Worm (Caenorhabditis elegans) whole organism, L1 larva: ENCODE measurements around the gene trim-21.

Source experiments
- C34B4.2 ChIP-seq: sonication (generic microtip); optimal IDR thresholded peaks from 2 replicates; lab custom pipeline; 2017; ENCODE audit warnings: mild to moderate bottlenecking, missing genetic modification characterization, missing compliant biosample characterization
- ama-1 ChIP-seq: fragments of 150-350 bp; optimal IDR thresholded peaks from 2 replicates; lab custom pipeline; 2014
- blmp-1 ChIP-seq: fragments of 150-350 bp; optimal IDR thresholded peaks from 2 replicates; lab custom pipeline; 2014; ENCODE audit warnings: missing biosample characterization, missing genetic modification characterization
- dpl-1 ChIP-seq, 3 experiments: fragments of 150-350 bp in 2 of 3; sonication (generic microtip) in 1 of 3; optimal IDR thresholded peaks; 2 replicates each; lab custom pipeline; 2014 to 2017; ENCODE audit warnings: missing biosample characterization in 3 of 3, missing genetic modification characterization in 3 of 3, missing genetic modification reagents in 3 of 3
- fkh-4 ChIP-seq: sonication (generic microtip); optimal IDR thresholded peaks from 2 replicates; lab custom pipeline; 2016; ENCODE audit warnings: missing compliant biosample characterization, missing genetic modification characterization, borderline replicate concordance
- fos-1 ChIP-seq: fragments of 150-350 bp; optimal IDR thresholded peaks from 2 replicates; lab custom pipeline; 2014; ENCODE audit warnings: missing biosample characterization, missing genetic modification characterization
- lin-15B ChIP-seq: fragments of 150-350 bp; sonication (generic microtip); optimal IDR thresholded peaks from 3 replicates; lab custom pipeline; 2014; ENCODE audit warnings: missing biosample characterization, missing genetic modification characterization
- mdl-1 ChIP-seq, 2 experiments: fragments of 150-350 bp; optimal IDR thresholded peaks; 2 replicates each; lab custom pipeline; 2014 to 2017; ENCODE audit warnings: missing biosample characterization in 2 of 2, missing genetic modification characterization in 2 of 2, inconsistent platforms in 1 of 2
- nhr-28 ChIP-seq: fragments of 150-350 bp; optimal IDR thresholded peaks from 2 replicates; lab custom pipeline; 2014; ENCODE audit warnings: missing biosample characterization, missing genetic modification characterization
- nhr-85 ChIP-seq: sonication (generic microtip); peaks from one replicate; lab custom pipeline; 2016; ENCODE audit warnings: missing genetic modification characterization, inconsistent platforms, missing compliant biosample characterization
- pax-3 ChIP-seq: fragments of 200-800 bp; sonication (Bioruptor generic); optimal IDR thresholded peaks from 2 replicates; lab custom pipeline; 2018; ENCODE audit warnings: mild to moderate bottlenecking, missing genetic modification characterization, moderate library complexity, missing compliant biosample characterization
- unc-30 ChIP-seq: sonication (generic microtip); optimal IDR thresholded peaks from 2 replicates; lab custom pipeline; 2017; ENCODE audit warnings: missing biosample characterization, missing genetic modification characterization
- ztf-11 ChIP-seq, 2 experiments: sonication (generic microtip); optimal IDR thresholded peaks; 2 replicates each; lab custom pipeline; 2016 to 2017; ENCODE audit warnings: missing genetic modification characterization in 2 of 2, missing biosample characterization in 1 of 2, missing compliant biosample characterization in 1 of 2

The trim-21 gene

DNA sequence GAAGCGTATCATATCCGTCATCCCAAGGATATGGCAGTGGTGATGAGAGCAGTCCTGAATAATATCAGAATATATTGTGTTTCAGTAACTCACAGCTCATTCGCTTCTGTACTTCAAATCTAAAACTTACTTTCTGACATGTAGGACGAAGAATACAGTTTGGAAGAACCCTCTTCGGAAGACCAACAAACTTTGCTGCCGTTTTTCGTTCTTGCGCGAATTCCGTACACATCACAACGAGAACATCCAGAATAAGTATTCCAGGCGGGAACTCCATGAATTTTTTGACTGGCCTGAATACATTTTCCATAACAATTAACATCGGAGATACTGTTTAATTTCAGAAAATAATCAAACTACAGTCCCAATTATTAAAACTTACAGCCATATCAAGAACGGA, 35.2 kb downstream of the trim-21 start, which contains the start of gene K09F6.15:
K09F6.15 (minus strand) TSS at position 101 of the 400 bp plus-strand sequence.
- TF ChIP-seq nhr-85 (tag; lab: Kevin White, UChicago) = no peak
- TF ChIP-seq dpl-1 (GFP tag; optimal IDR thresholded peaks at IDR 0.05; lab: Kevin White, UChicago) = no peak
- TF ChIP-seq fos-1 (tag; lab: Kevin White, UChicago) = no peak
- no peak for TF ChIP-seq ama-1 (lab: Kevin White, UChicago)
- no peak for TF ChIP-seq mdl-1 (tag; optimal IDR thresholded peaks at IDR 0.05; lab: Kevin White, UChicago)
- TF ChIP-seq ztf-11 (tag; optimal IDR thresholded peaks at IDR 0.05; lab: Kevin White, UChicago) = no peak

DNA sequence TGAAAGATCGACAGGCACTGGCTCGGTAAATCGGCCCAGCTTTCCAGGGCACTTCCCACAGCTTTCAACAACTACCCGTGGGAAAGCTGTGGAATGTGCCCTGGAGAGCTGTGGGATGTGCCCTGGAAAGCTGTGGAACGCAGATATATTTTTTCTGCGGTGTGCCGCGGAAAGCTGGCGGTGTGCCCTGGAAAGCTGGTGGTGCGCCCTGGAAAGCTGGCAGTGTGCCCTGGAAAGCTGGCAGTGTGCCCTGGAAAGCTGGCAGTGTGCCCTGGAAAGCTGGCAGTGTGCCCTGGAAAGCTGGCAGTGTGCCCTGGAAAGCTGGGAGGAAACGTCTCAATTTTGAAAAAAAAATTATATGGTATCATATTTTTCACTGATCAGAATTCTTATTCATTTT, 38.9 kb downstream of the trim-21 start:
- TF ChIP-seq fkh-4 (tag; lab: Kevin White, UChicago) = no peak
- no peak for TF ChIP-seq nhr-28 (tag; lab: Kevin White, UChicago)
- no peak for TF ChIP-seq blmp-1 (tag; lab: Kevin White, UChicago)
- no peak for TF ChIP-seq C34B4.2 (tag; lab: Kevin White, UChicago)
- no peak for TF ChIP-seq unc-30 (tag; lab: Kevin White, UChicago)
- TF ChIP-seq lin-15B (tag; lab: Kevin White, UChicago) = no peak
- no peak for TF ChIP-seq pax-3 (tag; lab: Kevin White, UChicago)
- TF ChIP-seq fos-1 (tag; lab: Kevin White, UChicago) = no peak
- TF ChIP-seq, all 84 proteins: peak for 0
